Fruit fly (Drosophila melanogaster): ENCODE measurements around the gene Nmdmc.

The Nmdmc gene

DNA sequence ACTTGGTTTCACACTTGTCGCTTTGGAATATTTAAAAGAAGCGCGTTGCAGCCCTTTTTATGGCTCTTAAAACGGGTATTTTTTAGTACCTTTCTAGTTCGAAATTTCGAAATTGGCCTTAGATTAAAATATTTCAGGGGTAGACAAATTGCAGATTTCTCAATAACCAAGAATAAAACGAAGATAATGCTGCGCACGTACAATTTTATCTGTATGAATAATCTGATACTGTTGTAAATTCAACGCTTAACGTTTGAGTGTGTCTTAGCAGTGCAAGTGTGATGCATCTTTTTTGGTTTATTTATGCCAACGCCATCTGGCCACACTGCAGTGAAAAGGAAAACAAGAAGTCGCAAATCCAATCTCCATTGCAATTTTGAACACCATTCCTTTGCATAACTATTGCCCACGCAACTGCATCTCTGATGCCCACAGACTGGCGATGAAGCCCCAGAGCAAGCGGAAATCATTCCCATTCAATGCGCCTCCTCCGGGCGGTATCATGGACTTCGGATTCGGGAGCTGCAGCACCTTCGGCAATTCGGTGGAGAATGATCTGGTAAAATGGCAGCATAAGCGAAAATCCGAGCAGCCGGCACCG is at the start of gene Nmdmc:
Nmdmc (minus strand) TSS at position 37 of the 601 bp plus-strand sequence.
- no peak for TF ChIP-seq pdm3 (GFP tag; optimal IDR thresholded peaks at IDR 0.05)
- TF ChIP-seq Blimp-1 (GFP tag; optimal IDR thresholded peaks at IDR 0.05), result peak; percentile 30

DNA sequence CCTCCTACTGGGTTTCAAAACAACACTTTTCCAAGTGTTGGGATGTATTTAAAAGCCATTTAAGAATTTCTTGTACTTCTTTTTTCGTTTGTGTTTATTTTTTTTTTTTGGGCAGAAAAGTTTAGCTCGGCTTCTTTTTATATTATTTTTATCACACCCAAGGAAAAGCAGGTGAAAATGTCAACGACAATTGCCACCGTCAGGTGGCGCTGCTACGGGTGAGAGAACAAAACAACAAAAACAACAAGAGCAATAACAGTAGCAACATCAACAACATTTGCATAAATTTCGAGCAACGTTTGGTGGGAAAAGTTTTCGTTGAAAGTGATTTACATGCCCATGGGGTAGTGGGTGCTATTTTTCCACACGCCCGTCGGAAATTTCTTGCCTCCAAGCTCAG is 39.9 kb upstream of the Nmdmc start:
- TF ChIP-seq Eip93F (GFP tag; optimal IDR thresholded peaks at IDR 0.05) (no peak), Lpt (GFP tag; optimal IDR thresholded peaks at IDR 0.05) (no peak), Eip75B (GFP tag; optimal IDR thresholded peaks at IDR 0.05) (no peak), CG31627 (GFP tag; optimal IDR thresholded peaks at IDR 0.05) (no peak), Sox102F (GFP tag; optimal IDR thresholded peaks at IDR 0.05) (no peak), CG9139 (GFP tag; optimal IDR thresholded peaks at IDR 0.05) (no peak), ss (GFP tag; optimal IDR thresholded peaks at IDR 0.05) (no peak), Met (GFP tag; optimal IDR thresholded peaks at IDR 0.05) (no peak), net (GFP tag; optimal IDR thresholded peaks at IDR 0.05) (no peak)

DNA sequence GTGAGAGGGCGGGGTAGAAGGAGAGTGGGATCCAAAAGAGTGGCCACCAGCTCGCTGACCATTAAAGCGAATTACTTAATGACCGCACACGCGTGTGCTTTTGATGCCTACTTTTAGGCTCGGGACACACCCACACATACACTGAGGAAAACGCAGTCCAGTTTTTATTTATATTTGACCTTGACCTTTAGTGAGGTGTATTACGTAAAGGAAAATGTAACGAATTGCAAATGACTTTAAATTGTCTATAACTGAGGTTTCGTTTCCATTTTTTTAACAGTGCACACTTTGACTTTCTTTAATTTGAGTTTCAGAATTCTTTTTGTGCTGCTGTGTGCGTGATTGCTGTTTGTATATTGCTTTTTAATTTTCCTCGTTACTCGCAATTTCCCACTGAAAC is 35.0 kb upstream of the Nmdmc start:
- peak; percentile 7 for TF ChIP-seq OdsH (GFP tag; optimal IDR thresholded peaks at IDR 0.05)
- TF ChIP-seq Hr38 (GFP tag; optimal IDR thresholded peaks at IDR 0.05), result no peak
- TF ChIP-seq CG15336 (GFP tag; IDR thresholded peaks at IDR 0.05), result peak; percentile 35; the same call in 1 of the 2 replicates
- no peak for TF ChIP-seq Met (GFP tag; optimal IDR thresholded peaks at IDR 0.05)
- no peak for TF ChIP-seq Ets21C (GFP tag; optimal IDR thresholded peaks at IDR 0.05)
- no peak for TF ChIP-seq Smox (GFP tag; optimal IDR thresholded peaks at IDR 0.05)
- peak; percentile 49; the same call in 1 of the 3 replicates for TF ChIP-seq eg (GFP tag; IDR thresholded peaks at IDR 0.05)
- peak; percentile 6 for TF ChIP-seq Hr4 (GFP tag; optimal IDR thresholded peaks at IDR 0.05)
- TF ChIP-seq fd59A (GFP tag; optimal IDR thresholded peaks at IDR 0.05), result no peak
- peak; percentile 28 for TF ChIP-seq acj6 (GFP tag; optimal IDR thresholded peaks at IDR 0.05)
- no peak for TF ChIP-seq CG4318 (GFP tag; optimal IDR thresholded peaks at IDR 0.05)
- TF ChIP-seq Eip75B (GFP tag; optimal IDR thresholded peaks at IDR 0.05), result no peak
- TF ChIP-seq CG16779 (tag; optimal IDR thresholded peaks at IDR 0.05), result no peak
- 0 out of 3 replicates have a peak, but pooled peaks have one; percentile 54 for TF ChIP-seq CG6163 (GFP tag; IDR thresholded peaks at IDR 0.05)
- 0 out of 2 replicates have a peak, but pooled peaks have one; percentile 23 for TF ChIP-seq Gug (GFP tag; IDR thresholded peaks at IDR 0.05)
- TF ChIP-seq esn (GFP tag; optimal IDR thresholded peaks at IDR 0.05), result no peak
- TF ChIP-seq topi (GFP tag; optimal IDR thresholded peaks at IDR 0.05), result peak; percentile 6
- 0 out of 3 replicates have a peak, but pooled peaks have one; percentile 19 for TF ChIP-seq CG8119 (GFP tag; IDR thresholded peaks at IDR 0.05)
- TF ChIP-seq salr (GFP tag; optimal IDR thresholded peaks at IDR 0.05), result no peak
- TF ChIP-seq CG31627 (GFP tag; optimal IDR thresholded peaks at IDR 0.05), result peak; percentile 1
- no peak for TF ChIP-seq Ets96B (tag; optimal IDR thresholded peaks at IDR 0.05)
- TF ChIP-seq Hr39 (GFP tag; optimal IDR thresholded peaks at IDR 0.05), result peak; percentile 24
- TF ChIP-seq Sox14 (GFP tag; optimal IDR thresholded peaks at IDR 0.05), result no peak
- TF ChIP-seq fkh (GFP tag; optimal IDR thresholded peaks at IDR 0.05), result no peak
- TF ChIP-seq pdm3 (GFP tag; optimal IDR thresholded peaks at IDR 0.05), result no peak
- TF ChIP-seq Eip78C (GFP tag), result peak; percentile 42
- peak; percentile 41 for TF ChIP-seq CG32006 (GFP tag; optimal IDR thresholded peaks at IDR 0.05)
- TF ChIP-seq CG3032 (tag; optimal IDR thresholded peaks at IDR 0.05), result no peak
- TF ChIP-seq CG10669 (GFP tag; optimal IDR thresholded peaks at IDR 0.05), result no peak
- TF ChIP-seq CG9139 (GFP tag; optimal IDR thresholded peaks at IDR 0.05), result no peak
- TF ChIP-seq CG3919 (GFP tag; optimal IDR thresholded peaks at IDR 0.05), result peak; percentile 11
- TF ChIP-seq CG1621 (tag; optimal IDR thresholded peaks at IDR 0.05), result no peak
- TF ChIP-seq CG6792 (GFP tag; optimal IDR thresholded peaks at IDR 0.05), result no peak
- TF ChIP-seq cyc (GFP tag; optimal IDR thresholded peaks at IDR 0.05), result peak; percentile 11

Measured in whole organism, prepupa.